Fruit fly (Drosophila melanogaster) whole organism, embryonic: ENCODE measurements around the gene CG5214.

Source experiments
- Bgb ChIP-seq: fragments of 200-800 bp; sonication (Bioruptor generic); IDR thresholded peaks from 2 replicates; pipeline ENCODE4 v1.3.6; 2022; ENCODE audit warnings: missing biosample characterization, missing genetic modification characterization; ENCODE audit not compliant: partially characterized antibody
- CG10543 ChIP-seq: fragments of 200-800 bp; sonication (Bioruptor generic); optimal IDR thresholded peaks from 3 replicates; lab custom pipeline; 2017; ENCODE audit warnings: missing biosample characterization, mild to moderate bottlenecking, missing genetic modification characterization, moderate library complexity
- CG11093 ChIP-seq: fragments of 200-800 bp; sonication (Bioruptor generic); IDR thresholded peaks from 3 replicates; pipeline ENCODE4 v1.3.6; 2022; ENCODE audit warnings: missing biosample characterization, missing genetic modification characterization
- CG13624 ChIP-seq: fragments of 200-800 bp; sonication (Bioruptor generic); optimal IDR thresholded peaks from 2 replicates; lab custom pipeline; 2016; ENCODE audit warnings: missing biosample characterization, missing genetic modification characterization
- CG13775 ChIP-seq: fragments of 200-800 bp; sonication (Bioruptor generic); optimal IDR thresholded peaks from 3 replicates; lab custom pipeline; 2017; ENCODE audit warnings: missing biosample characterization, mild to moderate bottlenecking, missing genetic modification characterization
- CG14441 ChIP-seq: fragments of 200-800 bp; sonication (Bioruptor generic); IDR thresholded peaks from 2 replicates; pipeline ENCODE4 v1.3.6; 2022; ENCODE audit warnings: missing biosample characterization, missing genetic modification characterization
- CG15073 ChIP-seq: fragments of 200-800 bp; sonication (Bioruptor generic); optimal IDR thresholded peaks from 2 replicates; lab custom pipeline; 2016; ENCODE audit warnings: missing biosample characterization, missing genetic modification characterization
- CG16815 ChIP-seq: fragments of 200-800 bp; sonication (Bioruptor generic); optimal IDR thresholded peaks from 3 replicates; lab custom pipeline; 2017; ENCODE audit warnings: missing biosample characterization, mild to moderate bottlenecking, missing genetic modification characterization
- CG17186 ChIP-seq: fragments of 200-800 bp; sonication (Bioruptor generic); optimal IDR thresholded peaks from 3 replicates; lab custom pipeline; 2017; ENCODE audit warnings: missing biosample characterization, missing genetic modification reagents, missing genetic modification characterization
- CG17568 ChIP-seq: fragments of 200-800 bp; sonication (Bioruptor generic); optimal IDR thresholded peaks from 2 replicates; lab custom pipeline; 2018; ENCODE audit warnings: missing biosample characterization, mild to moderate bottlenecking, missing genetic modification characterization, moderate library complexity
- CG18011 ChIP-seq: fragments of 200-800 bp; sonication (Bioruptor generic); optimal IDR thresholded peaks from 2 replicates; lab custom pipeline; 2017; ENCODE audit warnings: missing biosample characterization, missing genetic modification characterization, mild to moderate bottlenecking, moderate library complexity, missing genotype
- CG2116 ChIP-seq: fragments of 200-800 bp; sonication (Bioruptor generic); optimal IDR thresholded peaks from 3 replicates; lab custom pipeline; 2018; ENCODE audit warnings: missing biosample characterization, mild to moderate bottlenecking, missing genetic modification characterization
- CG2120 ChIP-seq: fragments of 200-800 bp; sonication (Bioruptor generic); optimal IDR thresholded peaks from 3 replicates; lab custom pipeline; 2016; ENCODE audit warnings: missing biosample characterization, missing genetic modification characterization
- CG30020 ChIP-seq: fragments of 200-800 bp; optimal IDR thresholded peaks from 2 replicates; lab custom pipeline; 2019; ENCODE audit warnings: missing biosample characterization, mild to moderate bottlenecking, missing genetic modification characterization, moderate library complexity
- CG30403 ChIP-seq: fragments of 200-800 bp; sonication (Bioruptor generic); optimal IDR thresholded peaks from 3 replicates; lab custom pipeline; 2016; ENCODE audit warnings: missing biosample characterization, missing genetic modification characterization
- CG31224 ChIP-seq: fragments of 200-800 bp; sonication (Bioruptor generic); IDR thresholded peaks from 2 replicates; pipeline ENCODE4 v1.3.6; 2022; ENCODE audit warnings: missing biosample characterization, missing genetic modification characterization
- CG31388 ChIP-seq: fragments of 200-800 bp; sonication (Bioruptor generic); optimal IDR thresholded peaks from 2 replicates; lab custom pipeline; 2016; ENCODE audit warnings: missing biosample characterization, missing genetic modification characterization
- CG34422 ChIP-seq: fragments of 200-800 bp; sonication (Bioruptor generic); IDR thresholded peaks from 3 replicates; pipeline ENCODE4 v1.3.6; 2022; ENCODE audit warnings: missing biosample characterization, missing genetic modification characterization
- CG4617 ChIP-seq: fragments of 200-800 bp; sonication (Bioruptor generic); optimal IDR thresholded peaks from 3 replicates; lab custom pipeline; 2016; ENCODE audit warnings: missing biosample characterization, missing genetic modification characterization, borderline replicate concordance
- CG4707 ChIP-seq: fragments of 200-800 bp; sonication (Bioruptor generic); optimal IDR thresholded peaks from 2 replicates; lab custom pipeline; 2018; ENCODE audit warnings: missing biosample characterization, mild to moderate bottlenecking, missing genetic modification characterization, moderate library complexity
- CG7372 ChIP-seq: fragments of 200-800 bp; sonication (Bioruptor generic); IDR thresholded peaks from 2 replicates; pipeline ENCODE4 v1.3.6; 2022; ENCODE audit warnings: missing biosample characterization, missing genetic modification characterization
- CG7556 ChIP-seq: fragments of 200-800 bp; sonication (Bioruptor generic); optimal IDR thresholded peaks from 2 replicates; lab custom pipeline; 2017; ENCODE audit warnings: missing biosample characterization, mild to moderate bottlenecking, missing genetic modification characterization
- CG8388 ChIP-seq: fragments of 200-800 bp; sonication (Bioruptor generic); optimal IDR thresholded peaks from 2 replicates; lab custom pipeline; 2019; ENCODE audit warnings: missing biosample characterization, mild to moderate bottlenecking, missing genetic modification characterization, moderate library complexity
- CG8924 ChIP-seq: fragments of 200-800 bp; optimal IDR thresholded peaks from 3 replicates; lab custom pipeline; 2019; ENCODE audit warnings: missing biosample characterization, mild to moderate bottlenecking, missing genetic modification characterization, moderate library complexity
- CG9727 ChIP-seq: fragments of 200-800 bp; sonication (Bioruptor generic); optimal IDR thresholded peaks from 3 replicates; lab custom pipeline; 2017; ENCODE audit warnings: missing biosample characterization, mild to moderate bottlenecking, missing genetic modification characterization
- D ChIP-seq, 2 experiments: fragments of 200-800 bp in 1 of 2; fragments of >200 bp in 1 of 2; sonication (Bioruptor generic) in 1 of 2; optimal IDR thresholded peaks; 2 replicates in 1 of 2; 3 replicates in 1 of 2; lab custom pipeline; 2017; ENCODE audit warnings: mild to moderate bottlenecking in 1 of 2, missing biosample characterization in 1 of 2, missing genetic modification characterization in 1 of 2, missing genetic modification reagents in 1 of 2
- Doc3 ChIP-seq: fragments of 200-800 bp; sonication (Bioruptor generic); IDR thresholded peaks from 3 replicates; pipeline ENCODE4 v1.3.6; 2022; ENCODE audit warnings: missing biosample characterization, missing genetic modification characterization; ENCODE audit not compliant: partially characterized antibody
- E2f1 ChIP-seq: fragments of 200-800 bp; sonication (Bioruptor generic); IDR thresholded peaks from 2 replicates; pipeline ENCODE4 v1.3.6; 2022; ENCODE audit warnings: missing biosample characterization, missing genetic modification characterization
- Fer1 ChIP-seq: fragments of 200-800 bp; sonication (Bioruptor generic); optimal IDR thresholded peaks from 2 replicates; lab custom pipeline; 2017; ENCODE audit warnings: missing biosample characterization, mild to moderate bottlenecking, missing genetic modification characterization
- HLH54F ChIP-seq: fragments of 200-800 bp; sonication (Bioruptor generic); optimal IDR thresholded peaks from 3 replicates; lab custom pipeline; 2016; ENCODE audit warnings: missing biosample characterization, missing genetic modification characterization
- Hey ChIP-seq: fragments of 200-800 bp; sonication (Bioruptor generic); optimal IDR thresholded peaks from 3 replicates; lab custom pipeline; 2018; ENCODE audit warnings: missing biosample characterization, mild to moderate bottlenecking, missing genetic modification characterization
- Hr39 ChIP-seq: fragments of >200 bp; optimal IDR thresholded peaks from 2 replicates; lab custom pipeline; 2017
- Hsf ChIP-seq: fragments of 200-800 bp; sonication (Bioruptor generic); optimal IDR thresholded peaks from 3 replicates; lab custom pipeline; 2016; ENCODE audit warnings: missing biosample characterization, missing genetic modification characterization
- MESR4 ChIP-seq: fragments of 200-800 bp; sonication (Bioruptor generic); optimal IDR thresholded peaks from 2 replicates; lab custom pipeline; 2018; ENCODE audit warnings: missing biosample characterization, mild to moderate bottlenecking, missing genetic modification characterization, moderate library complexity
- Sox102F ChIP-seq: fragments of 200-800 bp; sonication (Bioruptor generic); optimal IDR thresholded peaks from 2 replicates; lab custom pipeline; 2018; ENCODE audit warnings: missing biosample characterization, mild to moderate bottlenecking, missing genetic modification characterization, moderate library complexity
- Stat92E ChIP-seq, 3 experiments: fragments of >200 bp in 2 of 3; fragments of 200-800 bp in 1 of 3; sonication (Bioruptor generic) in 1 of 3; optimal IDR thresholded peaks; 2 replicates each; lab custom pipeline; 2017 to 2019; ENCODE audit warnings: missing biosample characterization in 3 of 3, missing genetic modification characterization in 3 of 3, mild to moderate bottlenecking in 1 of 3, moderate library complexity in 1 of 3
- cas ChIP-seq: fragments of 200-800 bp; sonication (Bioruptor generic); IDR thresholded peaks from 2 replicates; pipeline ENCODE4 v1.3.6; 2022; ENCODE audit warnings: missing biosample characterization, missing genetic modification characterization
- chn ChIP-seq: fragments of 200-800 bp; sonication (Bioruptor generic); optimal IDR thresholded peaks from 2 replicates; lab custom pipeline; 2016; ENCODE audit warnings: missing biosample characterization, missing genetic modification characterization
- ci ChIP-seq: fragments of 200-800 bp; sonication (Bioruptor generic); IDR thresholded peaks from 3 replicates; pipeline ENCODE4 v1.3.6; 2022; ENCODE audit warnings: missing biosample characterization, missing genetic modification characterization
- exex ChIP-seq: fragments of 200-800 bp; sonication (Bioruptor generic); optimal IDR thresholded peaks from 4 replicates; lab custom pipeline; 2018; ENCODE audit warnings: missing biosample characterization, mild to moderate bottlenecking, missing genetic modification characterization, moderate library complexity
- insv ChIP-seq, 2 experiments: fragments of 200-800 bp; sonication (Bioruptor generic); optimal IDR thresholded peaks; 3 replicates each; lab custom pipeline; 2016 to 2018; ENCODE audit warnings: missing biosample characterization in 2 of 2, missing genetic modification characterization in 2 of 2
- jing ChIP-seq: fragments of 200-800 bp; sonication (Bioruptor generic); optimal IDR thresholded peaks from 2 replicates; lab custom pipeline; 2018; ENCODE audit warnings: missing biosample characterization, mild to moderate bottlenecking, missing genetic modification characterization
- lilli ChIP-seq: fragments of 200-800 bp; sonication (Bioruptor generic); optimal IDR thresholded peaks from 3 replicates; lab custom pipeline; 2016; ENCODE audit warnings: missing biosample characterization, missing genetic modification characterization
- nerfin-1 ChIP-seq: fragments of 200-800 bp; sonication (Bioruptor generic); optimal IDR thresholded peaks from 3 replicates; lab custom pipeline; 2019; ENCODE audit warnings: missing biosample characterization, mild to moderate bottlenecking, missing genetic modification characterization, moderate library complexity
- pzg ChIP-seq: fragments of 200-800 bp; sonication (Bioruptor generic); optimal IDR thresholded peaks from 3 replicates; lab custom pipeline; 2018; ENCODE audit warnings: missing biosample characterization, mild to moderate bottlenecking, missing genetic modification characterization, moderate library complexity
- ranshi ChIP-seq: fragments of 200-800 bp; sonication (Bioruptor generic); IDR thresholded peaks from 2 replicates; pipeline ENCODE4 v1.3.6; 2022; ENCODE audit warnings: missing biosample characterization, missing genetic modification characterization
- row ChIP-seq: fragments of 200-800 bp; sonication (Bioruptor generic); IDR thresholded peaks from 3 replicates; pipeline ENCODE4 v1.3.6; 2022; ENCODE audit warnings: missing biosample characterization, missing genetic modification characterization
- salm ChIP-seq: fragments of 200-800 bp; sonication (Bioruptor generic); optimal IDR thresholded peaks from 2 replicates; lab custom pipeline; 2018; ENCODE audit warnings: missing biosample characterization, mild to moderate bottlenecking, missing genetic modification characterization
- sens ChIP-seq: fragments of 200-800 bp; sonication (Bioruptor generic); peaks from one replicate; lab custom pipeline; 2016; ENCODE audit warnings: missing biosample characterization, missing genetic modification characterization
- sr ChIP-seq: fragments of 200-800 bp; sonication (Bioruptor generic); IDR thresholded peaks from 3 replicates; pipeline ENCODE4 v1.3.6; 2022; ENCODE audit warnings: missing biosample characterization, missing genetic modification characterization
- yki ChIP-seq: fragments of >200 bp; optimal IDR thresholded peaks from 3 replicates; lab custom pipeline; 2018

Gene CG5214

DNA sequence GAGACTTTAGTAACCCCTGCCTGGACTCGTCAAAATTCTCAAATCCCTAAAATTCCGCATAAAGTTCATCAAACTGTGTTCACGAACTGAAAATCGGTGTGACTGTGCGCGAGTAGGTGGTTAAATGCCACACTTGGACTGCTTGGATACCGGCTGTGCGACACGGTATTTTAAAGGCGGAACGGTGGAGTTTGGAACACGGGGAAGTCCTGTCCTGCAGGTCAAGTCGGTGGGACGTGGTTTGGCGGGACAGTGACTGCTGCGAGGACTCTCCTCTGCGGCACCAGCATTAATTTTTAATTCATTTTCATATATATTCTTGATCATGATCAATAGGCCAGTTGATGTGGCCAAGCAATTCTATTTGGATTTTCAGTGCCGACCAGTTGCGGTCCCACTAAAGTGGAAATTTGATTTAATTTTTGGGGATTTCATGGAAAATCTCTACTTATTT is 9.2 kb upstream of the CG5214 start, which contains the start of the genes Arfip and CG17721 (continued):
- TF ChIP-seq Hsf (no peak), sr (GFP tag; lab: Robert Waterston, UW) (no peak), D (optimal IDR thresholded peaks at IDR 0.05; lab: Kevin White, UChicago) (peak; percentile 51), D (GFP tag; optimal IDR thresholded peaks at IDR 0.05; lab: Kevin White, UChicago) (no peak), pzg (GFP tag; lab: Kevin White, UChicago) (peak; percentile 89), CG14441 (GFP tag; lab: Robert Waterston, UW) (no peak), CG7556 (GFP tag; lab: Kevin White, UChicago) (no peak), CG11093 (GFP tag; lab: Robert Waterston, UW) (no peak), Stat92E (GFP tag; optimal IDR thresholded peaks at IDR 0.05; lab: Kevin White, UChicago) (no peak), CG16815 (GFP tag; lab: Kevin White, UChicago) (no peak), Sox102F (no peak), CG34422 (GFP tag; lab: Robert Waterston, UW) (peak; percentile 53; the same call in 1 of the 3 replicates), lilli (GFP tag; lab: Kevin White, UChicago) (no peak), Fer1 (no peak), CG30403 (GFP tag; lab: Kevin White, UChicago) (no peak), CG13624 (no peak), chn (GFP tag; lab: Kevin White, UChicago) (no peak), CG15073 (GFP tag; lab: Kevin White, UChicago) (no peak), ci (GFP tag; lab: Robert Waterston, UW) (no peak), Bgb (GFP tag; lab: Robert Waterston, UW) (no peak), CG9727 (GFP tag; lab: Kevin White, UChicago) (peak; percentile 7), HLH54F (GFP tag; lab: Kevin White, UChicago) (no peak), exex (no peak), E2f1 (GFP tag; lab: Robert Waterston, UW) (no peak), CG31224 (GFP tag; lab: Robert Waterston, UW) (no peak), Doc3 (no peak), CG17186 (GFP tag; lab: Kevin White, UChicago) (peak; percentile 31), row (peak; percentile 63), CG13775 (no peak), CG10543 (GFP tag; lab: Kevin White, UChicago) (no peak), CG8388 (GFP tag; lab: Kevin White, UChicago) (peak; percentile 54), insv (GFP tag; optimal IDR thresholded peaks at IDR 0.05; lab: Kevin White, UChicago) (peak in 1 of 2 experiments; percentile 30), Hey (tag; lab: Kevin White, UChicago) (no peak), CG18011 (GFP tag; lab: Kevin White, UChicago) (no peak), CG4707 (GFP tag; lab: Kevin White, UChicago) (no peak), nerfin-1 (tag; lab: Kevin White, UChicago) (peak; percentile 9), yki (lab: Kevin White, UChicago) (no peak), cas (GFP tag; lab: Robert Waterston, UW) (no peak), CG7372 (GFP tag; lab: Robert Waterston, UW) (no peak), CG2120 (GFP tag; lab: Kevin White, UChicago) (no peak), ranshi (no peak), salm (tag; lab: Kevin White, UChicago) (no peak), MESR4 (peak; percentile 73), CG30020 (tag; lab: Kevin White, UChicago) (peak; percentile 62), CG31388 (no peak), sens (GFP tag; lab: Kevin White, UChicago) (peak; percentile 88), CG17568 (no peak), jing (GFP tag; lab: Kevin White, UChicago) (no peak), CG2116 (peak; percentile 21), CG4617 (GFP tag; lab: Kevin White, UChicago) (peak; percentile 87), CG8924 (tag; lab: Kevin White, UChicago) (no peak), Hr39 (no peak)
